Worm (Caenorhabditis elegans): ENCODE results near the gene T24B8.3.

The T24B8.3 gene

ce11 chrII:9041306-9041705 is 19.6 kb downstream of the T24B8.3 start, which contains the start of gene F37B12.3:
TSS of gene F37B12.3 (minus strand) at chrII:9041406.
- TF ChIP-seq hmg-20 (GFP tag; IDR thresholded peaks at IDR 0.05): no peak
- TF ChIP-seq cebp-2 (GFP tag; IDR thresholded peaks at IDR 0.05): no peak
- TF ChIP-seq athp-1 (tag; optimal IDR thresholded peaks at IDR 0.05): no peak

- TF ChIP-seq lin-35 (GFP tag; optimal IDR thresholded peaks at IDR 0.05): no peak
- TF ChIP-seq ekl-4 (GFP tag; IDR thresholded peaks at IDR 0.05): no peak
- TF ChIP-seq xnd-1 (tag; optimal IDR thresholded peaks at IDR 0.05): no peak
- no peak for TF ChIP-seq unc-62 (GFP tag; optimal IDR thresholded peaks at IDR 0.05)
- TF ChIP-seq bed-2 (GFP tag; IDR thresholded peaks at IDR 0.05): no peak
- TF ChIP-seq ceh-40 (GFP tag; IDR thresholded peaks at IDR 0.05): no peak
These were observed 22.2 kb downstream of the T24B8.3 start for ce11 chrII:9038736-9039135.

- TF ChIP-seq K11D2.4 (GFP tag; IDR thresholded peaks at IDR 0.05) (no peak), atf-7 (tag; optimal IDR thresholded peaks at IDR 0.05) (no peak), F22D6.2 (tag; optimal IDR thresholded peaks at IDR 0.05) (no peak), dox-1 (GFP tag; IDR thresholded peaks at IDR 0.05) (no peak), aptf-3 (GFP tag; IDR thresholded peaks at IDR 0.05) (no peak), mcd-1 (GFP tag; IDR thresholded peaks at IDR 0.05) (no peak), repo-1 (tag; optimal IDR thresholded peaks at IDR 0.05) (no peak), egl-18 (GFP tag; IDR thresholded peaks at IDR 0.05) (no peak), attf-5 (GFP tag; optimal IDR thresholded peaks at IDR 0.05) (no peak), tlf-1 (GFP tag; optimal IDR thresholded peaks at IDR 0.05) (no peak), B0336.3 (GFP tag; IDR thresholded peaks at IDR 0.05) (no peak), madf-6 (GFP tag; IDR thresholded peaks at IDR 0.05) (no peak), nfya-1 (tag; optimal IDR thresholded peaks at IDR 0.05; ENCODE audit: borderline replicate concordance, insufficient read depth) (no peak), nfyb-1 (GFP tag; IDR thresholded peaks at IDR 0.05) (no peak)
These were observed 22.7 kb downstream of the T24B8.3 start, which contains the start of gene gcs-1 for ce11 chrII:9038201-9038600. TSS of gene gcs-1 (minus strand) at chrII:9038301.

- no peak for TF ChIP-seq lag-1 (GFP tag; IDR thresholded peaks at IDR 0.05)
- no peak for TF ChIP-seq hmg-1.2 (GFP tag; IDR thresholded peaks at IDR 0.05)
- TF ChIP-seq hrde-1 (tag; optimal IDR thresholded peaks at IDR 0.05; ENCODE audit: borderline replicate concordance): no peak
- TF ChIP-seq lin-40 (tag; optimal IDR thresholded peaks at IDR 0.05): no peak
- TF ChIP-seq nfya-1 (tag; optimal IDR thresholded peaks at IDR 0.05; ENCODE audit: borderline replicate concordance, insufficient read depth): no peak
These were observed 27.9 kb downstream of the T24B8.3 start for ce11 chrII:9033034-9033433.

- TF ChIP-seq lsy-27 (tag; optimal IDR thresholded peaks at IDR 0.05; ENCODE audit: borderline replicate concordance, insufficient read depth) (no peak), K11D2.4 (GFP tag; IDR thresholded peaks at IDR 0.05) (no peak), ztf-6 (GFP tag; IDR thresholded peaks at IDR 0.05) (no peak), ztf-22 (GFP tag; optimal IDR thresholded peaks at IDR 0.05) (no peak), pbrm-1 (GFP tag; IDR thresholded peaks at IDR 0.05) (no peak), mcd-1 (GFP tag; IDR thresholded peaks at IDR 0.05) (no peak), ets-4 (GFP tag; optimal IDR thresholded peaks at IDR 0.05) (no peak), tbx-9 (tag; optimal IDR thresholded peaks at IDR 0.05; ENCODE audit: borderline replicate concordance) (no peak), hlh-12 (tag; optimal IDR thresholded peaks at IDR 0.05) (no peak), snpc-1.3 (tag; optimal IDR thresholded peaks at IDR 0.05; ENCODE audit: insufficient read depth) (no peak), athp-1 (tag; optimal IDR thresholded peaks at IDR 0.05) (no peak)
These were observed 29.0 kb downstream of the T24B8.3 start for ce11 chrII:9031891-9032290.
